Worm (Caenorhabditis elegans) whole organism, L4 larva: Measurements from ENCODE around the gene doxa-1.

ENCODE experiments used
- F44E2.7 ChIP-seq: fragments of 200-800 bp; sonication (Bioruptor generic); IDR thresholded peaks from 2 replicates; pipeline ENCODE4 v2.1.2; 2022; ENCODE audit warnings: missing genetic modification characterization, missing compliant biosample characterization
- ceh-28 ChIP-seq: fragments of 150-350 bp; optimal IDR thresholded peaks from 2 replicates; lab custom pipeline; 2014; ENCODE audit warnings: missing biosample characterization, missing genetic modification reagents, missing genetic modification characterization
- dve-1 ChIP-seq: sonication (generic microtip); optimal IDR thresholded peaks from 2 replicates; lab custom pipeline; 2017; ENCODE audit warnings: antibody characterized with exemption, mild to moderate bottlenecking, missing genetic modification characterization, missing compliant biosample characterization; ENCODE audit not compliant: insufficient read depth
- lim-7 ChIP-seq: fragments of 200-800 bp; sonication (Bioruptor generic); IDR thresholded peaks from 2 replicates; pipeline ENCODE4 v1.3.6; 2022; ENCODE audit warnings: missing genetic modification characterization, missing compliant biosample characterization
- lin-13 ChIP-seq: fragments of 150-350 bp; optimal IDR thresholded peaks from 2 replicates; lab custom pipeline; 2014; ENCODE audit warnings: missing biosample characterization, missing genetic modification reagents, missing genetic modification characterization
- lin-39 ChIP-seq: fragments of 150-350 bp; optimal IDR thresholded peaks from 2 replicates; lab custom pipeline; 2014; ENCODE audit warnings: missing biosample characterization, missing genetic modification reagents, missing genetic modification characterization
- nhr-237 ChIP-seq: sonication (generic microtip); optimal IDR thresholded peaks from 2 replicates; lab custom pipeline; 2017; ENCODE audit warnings: missing biosample characterization, missing genetic modification characterization
- nhr-77 ChIP-seq: fragments of 150-350 bp; optimal IDR thresholded peaks from 2 replicates; lab custom pipeline; 2014; ENCODE audit warnings: missing biosample characterization, missing genetic modification characterization
- zag-1 ChIP-seq: fragments of 150-350 bp; optimal IDR thresholded peaks from 2 replicates; lab custom pipeline; 2014; ENCODE audit warnings: missing biosample characterization, missing genetic modification characterization

- TF ChIP-seq ceh-28 (tag; lab: Kevin White, UChicago) (no peak), lin-39 (tag; lab: Kevin White, UChicago) (no peak), nhr-77 (no peak), dve-1 (tag; lab: Kevin White, UChicago) (no peak), nhr-237 (tag; lab: Kevin White, UChicago) (no peak), lim-7 (no peak), zag-1 (tag; lab: Kevin White, UChicago) (no peak), F44E2.7 (no peak), lin-13 (GFP tag; lab: Kevin White, UChicago) (no peak)
These were observed 26.4 kb upstream of the doxa-1 start, which contains the start of gene gsto-2 for ce11 chrIII:8554472-8554871.
